Fruit fly (Drosophila melanogaster) whole organism, adult: ENCODE results near the gene cdm.

ENCODE experiments used
- CG11617 ChIP-seq: fragments of 200-800 bp; sonication (Bioruptor generic); optimal IDR thresholded peaks from 2 replicates; lab custom pipeline; 2017; ENCODE audit warnings: mild to moderate bottlenecking, missing biosample characterization, missing genetic modification reagents, missing genetic modification characterization
- CG12768 ChIP-seq: fragments of 200-800 bp; sonication (Bioruptor generic); optimal IDR thresholded peaks from 2 replicates; lab custom pipeline; 2017; ENCODE audit warnings: missing biosample characterization, missing genetic modification characterization, mild to moderate bottlenecking, moderate library complexity, missing genetic modification reagents
- CG1620 ChIP-seq: fragments of 200-800 bp; sonication (Bioruptor generic); optimal IDR thresholded peaks from 2 replicates; lab custom pipeline; 2016; ENCODE audit warnings: missing biosample characterization, missing genetic modification characterization
- CG33017 ChIP-seq: fragments of 200-800 bp; sonication (Bioruptor generic); optimal IDR thresholded peaks from 2 replicates; lab custom pipeline; 2018; ENCODE audit warnings: missing biosample characterization, mild to moderate bottlenecking, missing genetic modification characterization, moderate library complexity
- CG5204 ChIP-seq: fragments of 200-800 bp; sonication (Bioruptor generic); optimal IDR thresholded peaks from 2 replicates; lab custom pipeline; 2016; ENCODE audit warnings: missing biosample characterization, missing genetic modification characterization
- CG7101 ChIP-seq: fragments of 200-800 bp; sonication (Bioruptor generic); optimal IDR thresholded peaks from 2 replicates; lab custom pipeline; 2018; ENCODE audit warnings: missing biosample characterization, mild to moderate bottlenecking, missing genetic modification characterization, moderate library complexity
- Crg-1 ChIP-seq: fragments of 200-800 bp; sonication (Bioruptor generic); optimal IDR thresholded peaks from 2 replicates; lab custom pipeline; 2016; ENCODE audit warnings: missing biosample characterization, missing genetic modification characterization
- bab1 ChIP-seq: fragments of 200-800 bp; sonication (Bioruptor generic); optimal IDR thresholded peaks from 3 replicates; lab custom pipeline; 2019; ENCODE audit warnings: missing biosample characterization, mild to moderate bottlenecking, missing genetic modification characterization, moderate library complexity
- cic ChIP-seq: fragments of 200-800 bp; sonication (Bioruptor generic); optimal IDR thresholded peaks from 2 replicates; lab custom pipeline; 2017; ENCODE audit warnings: missing biosample characterization, mild to moderate bottlenecking, missing genetic modification characterization, moderate library complexity
- cnc ChIP-seq, 2 experiments: fragments of >200 bp; optimal IDR thresholded peaks; 2 replicates each; lab custom pipeline; 2017
- ovo ChIP-seq: fragments of 200-800 bp; sonication (Bioruptor generic); optimal IDR thresholded peaks from 2 replicates; lab custom pipeline; 2016; ENCODE audit warnings: missing biosample characterization, missing genetic modification characterization

dm6 chr3R:18164052-18164722 lies 19.1 kb downstream of the cdm start, which contains the start of the genes CG7218 and Cbp20:
- TF ChIP-seq Crg-1 (peak; percentile 82), cic (GFP tag; lab: Kevin White, UChicago) (peak; percentile 13), CG12768 (GFP tag; lab: Kevin White, UChicago) (peak; percentile 84), CG33017 (tag; lab: Kevin White, UChicago) (peak; percentile 69), cnc (optimal IDR thresholded peaks at IDR 0.05; lab: Kevin White, UChicago) (no peak), CG5204 (GFP tag; lab: Kevin White, UChicago) (peak; percentile 79), bab1 (GFP tag; lab: Kevin White, UChicago) (peak; percentile 72), ovo (peak; percentile 60), CG1620 (peak; percentile 80), CG7101 (tag; lab: Kevin White, UChicago) (peak; percentile 81), CG11617 (GFP tag; lab: Kevin White, UChicago) (peak; percentile 70)
